Fruit fly (Drosophila melanogaster) whole organism, embryonic: ENCODE data around the gene CG5968.

Experiments used
- CG10209 ChIP-seq: fragments of 200-800 bp; sonication (Bioruptor generic); optimal IDR thresholded peaks from 3 replicates; lab custom pipeline; 2017; ENCODE audit warnings: missing biosample characterization, mild to moderate bottlenecking, missing genetic modification characterization, missing genetic modification reagents
- CG10979 ChIP-seq: fragments of 200-800 bp; sonication (Bioruptor generic); optimal IDR thresholded peaks from 2 replicates; lab custom pipeline; 2018; ENCODE audit warnings: missing biosample characterization, mild to moderate bottlenecking, missing genetic modification characterization, moderate library complexity
- CG11247 ChIP-seq: fragments of 200-800 bp; sonication (Bioruptor generic); IDR thresholded peaks from 2 replicates; pipeline ENCODE4 v1.3.6; 2022; ENCODE audit warnings: missing biosample characterization, missing genetic modification characterization
- CG12942 ChIP-seq: fragments of 200-800 bp; sonication (Bioruptor generic); optimal IDR thresholded peaks from 3 replicates; lab custom pipeline; 2016; ENCODE audit warnings: missing biosample characterization, missing genetic modification characterization
- CG13287 ChIP-seq: fragments of 200-800 bp; sonication (Bioruptor generic); IDR thresholded peaks from 2 replicates; pipeline ENCODE4 v1.3.6; 2022; ENCODE audit warnings: missing biosample characterization, missing genetic modification characterization; ENCODE audit not compliant: partially characterized antibody
- CG13296 ChIP-seq: fragments of 200-800 bp; sonication (Bioruptor generic); optimal IDR thresholded peaks from 3 replicates; lab custom pipeline; 2018; ENCODE audit warnings: missing biosample characterization, mild to moderate bottlenecking, missing genetic modification characterization
- CG13624 ChIP-seq: fragments of 200-800 bp; sonication (Bioruptor generic); optimal IDR thresholded peaks from 2 replicates; lab custom pipeline; 2016; ENCODE audit warnings: missing biosample characterization, missing genetic modification characterization
- CG14860 ChIP-seq: fragments of 200-800 bp; sonication (Bioruptor generic); IDR thresholded peaks from 3 replicates; pipeline ENCODE4 v1.3.6; 2022; ENCODE audit warnings: missing biosample characterization, missing genetic modification characterization; ENCODE audit not compliant: partially characterized antibody
- CG1529 ChIP-seq: fragments of 200-800 bp; sonication (Bioruptor generic); optimal IDR thresholded peaks from 3 replicates; lab custom pipeline; 2018; ENCODE audit warnings: missing biosample characterization, missing genetic modification characterization
- CG16779 ChIP-seq: fragments of 200-800 bp; sonication (Bioruptor generic); IDR thresholded peaks from 2 replicates; pipeline ENCODE4 v1.3.6; 2022; ENCODE audit warnings: missing biosample characterization, missing genetic modification characterization
- CG17186 ChIP-seq: fragments of 200-800 bp; sonication (Bioruptor generic); optimal IDR thresholded peaks from 3 replicates; lab custom pipeline; 2017; ENCODE audit warnings: missing biosample characterization, missing genetic modification reagents, missing genetic modification characterization
- CG17385 ChIP-seq: fragments of 200-800 bp; sonication (Bioruptor generic); optimal IDR thresholded peaks from 3 replicates; lab custom pipeline; 2018; ENCODE audit warnings: missing biosample characterization, mild to moderate bottlenecking, missing genetic modification characterization
- CG2712 ChIP-seq: fragments of 200-800 bp; optimal IDR thresholded peaks from 3 replicates; lab custom pipeline; 2019; ENCODE audit warnings: missing biosample characterization, mild to moderate bottlenecking, missing genetic modification characterization, moderate library complexity
- CG30431 ChIP-seq: fragments of 200-800 bp; sonication (Bioruptor generic); optimal IDR thresholded peaks from 2 replicates; lab custom pipeline; 2017; ENCODE audit warnings: missing biosample characterization, missing genetic modification characterization
- CG4328 ChIP-seq: fragments of 200-800 bp; sonication (Bioruptor generic); optimal IDR thresholded peaks from 3 replicates; lab custom pipeline; 2017; ENCODE audit warnings: missing biosample characterization, missing genetic modification reagents, missing genetic modification characterization
- CG4854 ChIP-seq: fragments of 200-800 bp; sonication (Bioruptor generic); optimal IDR thresholded peaks from 2 replicates; lab custom pipeline; 2016; ENCODE audit warnings: missing biosample characterization, missing genetic modification characterization, inconsistent platforms
- CG5180 ChIP-seq: fragments of 200-800 bp; sonication (Bioruptor generic); optimal IDR thresholded peaks from 3 replicates; lab custom pipeline; 2017; ENCODE audit warnings: missing biosample characterization, missing genetic modification characterization, mild to moderate bottlenecking, moderate library complexity, missing genetic modification reagents
- CG6654 ChIP-seq: fragments of 200-800 bp; sonication (Bioruptor generic); optimal IDR thresholded peaks from 2 replicates; lab custom pipeline; 2017; ENCODE audit warnings: missing biosample characterization, mild to moderate bottlenecking, missing genetic modification characterization
- CG6791 ChIP-seq: fragments of 200-800 bp; sonication (Bioruptor generic); IDR thresholded peaks from 3 replicates; pipeline ENCODE4 v1.3.6; 2022; ENCODE audit warnings: missing biosample characterization, missing genetic modification characterization; ENCODE audit not compliant: partially characterized antibody
- CG8478 ChIP-seq: fragments of >200 bp; optimal IDR thresholded peaks from 2 replicates; lab custom pipeline; 2018
- Dip3 ChIP-seq: fragments of 200-800 bp; sonication (Bioruptor generic); optimal IDR thresholded peaks from 3 replicates; lab custom pipeline; 2016; ENCODE audit warnings: missing biosample characterization, missing genetic modification characterization
- Doc3 ChIP-seq: fragments of 200-800 bp; sonication (Bioruptor generic); IDR thresholded peaks from 3 replicates; pipeline ENCODE4 v1.3.6; 2022; ENCODE audit warnings: missing biosample characterization, missing genetic modification characterization; ENCODE audit not compliant: partially characterized antibody
- Drgx ChIP-seq: fragments of 200-800 bp; sonication (Bioruptor generic); IDR thresholded peaks from 2 replicates; pipeline ENCODE4 v1.3.6; 2022; ENCODE audit warnings: missing biosample characterization, missing genetic modification characterization
- Ets65A ChIP-seq: fragments of 200-800 bp; sonication (Bioruptor generic); peaks from one replicate; lab custom pipeline; 2016; ENCODE audit warnings: missing biosample characterization, missing genetic modification characterization
- Ets97D ChIP-seq: fragments of 200-800 bp; sonication (Bioruptor generic); optimal IDR thresholded peaks from 3 replicates; lab custom pipeline; 2016; ENCODE audit warnings: missing biosample characterization, missing genetic modification characterization
- GATAe ChIP-seq: fragments of 200-800 bp; sonication (Bioruptor generic); conservative IDR thresholded peaks from 2 replicates; pipeline ENCODE4 v1.3.6; 2022; ENCODE audit warnings: missing biosample characterization, missing genetic modification characterization
- Hey ChIP-seq: fragments of 200-800 bp; sonication (Bioruptor generic); optimal IDR thresholded peaks from 3 replicates; lab custom pipeline; 2018; ENCODE audit warnings: missing biosample characterization, mild to moderate bottlenecking, missing genetic modification characterization
- Mes4 ChIP-seq: fragments of 200-800 bp; sonication (Bioruptor generic); optimal IDR thresholded peaks from 2 replicates; lab custom pipeline; 2016; ENCODE audit warnings: missing biosample characterization, missing genetic modification characterization
- Nf-YA ChIP-seq: fragments of 200-800 bp; sonication (Bioruptor generic); IDR thresholded peaks from 2 replicates; pipeline ENCODE4 v1.3.6; 2022; ENCODE audit warnings: missing biosample characterization, missing genetic modification characterization
- NfI ChIP-seq: fragments of 200-800 bp; sonication (Bioruptor generic); optimal IDR thresholded peaks from 3 replicates; lab custom pipeline; 2018; ENCODE audit warnings: missing biosample characterization, mild to moderate bottlenecking, missing genetic modification characterization, moderate library complexity
- Scr ChIP-seq: fragments of 200-800 bp; sonication (Bioruptor generic); IDR thresholded peaks from 2 replicates; pipeline ENCODE4 v1.3.6; 2022; ENCODE audit warnings: missing biosample characterization, missing genetic modification characterization; ENCODE audit not compliant: partially characterized antibody
- Taf1 ChIP-seq: fragments of 200-800 bp; sonication (Bioruptor generic); IDR thresholded peaks from 2 replicates; pipeline ENCODE4 v1.3.6; 2022; ENCODE audit warnings: missing biosample characterization, missing genetic modification characterization
- bbx ChIP-seq: fragments of 200-800 bp; sonication (Bioruptor generic); IDR thresholded peaks from 2 replicates; pipeline ENCODE4 v1.3.6; 2022; ENCODE audit warnings: missing biosample characterization, missing genetic modification characterization; ENCODE audit not compliant: partially characterized antibody
- cwo ChIP-seq: fragments of 200-800 bp; sonication (Bioruptor generic); optimal IDR thresholded peaks from 3 replicates; lab custom pipeline; 2017; ENCODE audit warnings: missing biosample characterization, missing genetic modification characterization, mild to moderate bottlenecking, moderate library complexity, missing genetic modification reagents
- dimm ChIP-seq: fragments of 200-800 bp; sonication (Bioruptor generic); IDR thresholded peaks from 2 replicates; pipeline ENCODE4 v1.3.6; 2022; ENCODE audit warnings: missing biosample characterization, missing genetic modification characterization
- fd96Cb ChIP-seq: fragments of 200-800 bp; sonication (Bioruptor generic); optimal IDR thresholded peaks from 2 replicates; lab custom pipeline; 2018; ENCODE audit warnings: missing biosample characterization, mild to moderate bottlenecking, missing genetic modification characterization, moderate library complexity
- grn ChIP-seq: fragments of 200-800 bp; sonication (Bioruptor generic); optimal IDR thresholded peaks from 3 replicates; lab custom pipeline; 2017; ENCODE audit warnings: missing biosample characterization, missing genetic modification characterization
- hkb ChIP-seq, 2 experiments: fragments of 200-800 bp in 1 of 2; fragments of >200 bp in 1 of 2; sonication (Bioruptor generic) in 1 of 2; IDR thresholded peaks in 1 of 2; optimal IDR thresholded peaks in 1 of 2; 2 replicates each; pipeline versions ENCODE4 v1.3.6 to Lab custom; 2017 to 2022; ENCODE audit warnings: missing biosample characterization in 1 of 2, missing genetic modification characterization in 1 of 2
- hth ChIP-seq: fragments of >200 bp; optimal IDR thresholded peaks from 2 replicates; lab custom pipeline; 2017; ENCODE audit warnings: inconsistent platforms
- lbe ChIP-seq: fragments of 200-800 bp; sonication (Bioruptor generic); optimal IDR thresholded peaks from 2 replicates; lab custom pipeline; 2016; ENCODE audit warnings: missing biosample characterization, mild to moderate bottlenecking, missing genetic modification characterization
- lmd ChIP-seq: fragments of 200-800 bp; sonication (Bioruptor generic); IDR thresholded peaks from 2 replicates; pipeline ENCODE4 v1.3.6; 2022; ENCODE audit warnings: missing biosample characterization, missing genetic modification characterization
- nom ChIP-seq: fragments of 200-800 bp; sonication (Bioruptor generic); optimal IDR thresholded peaks from 2 replicates; lab custom pipeline; 2017; ENCODE audit warnings: missing biosample characterization, missing genetic modification characterization, mild to moderate bottlenecking, moderate library complexity, missing genetic modification reagents
- pho ChIP-seq: fragments of 200-800 bp; sonication (Bioruptor generic); optimal IDR thresholded peaks from 2 replicates; lab custom pipeline; 2016; ENCODE audit warnings: missing biosample characterization, missing genetic modification characterization
- so ChIP-seq: fragments of 200-800 bp; sonication (Bioruptor generic); IDR thresholded peaks from 3 replicates; pipeline ENCODE4 v1.3.6; 2022; ENCODE audit warnings: missing biosample characterization, missing genetic modification characterization
- tio ChIP-seq: fragments of 200-800 bp; sonication (Bioruptor generic); optimal IDR thresholded peaks from 2 replicates; lab custom pipeline; 2017; ENCODE audit warnings: missing biosample characterization, missing genetic modification characterization, inconsistent platforms
- tna ChIP-seq: fragments of 200-800 bp; sonication (Bioruptor generic); IDR thresholded peaks from 2 replicates; pipeline ENCODE4 v1.3.6; 2022; ENCODE audit warnings: missing biosample characterization, missing genetic modification characterization; ENCODE audit not compliant: partially characterized antibody
- vnd ChIP-seq: fragments of 200-800 bp; sonication (Bioruptor generic); IDR thresholded peaks from 3 replicates; pipeline ENCODE4 v1.3.6; 2022; ENCODE audit warnings: missing biosample characterization, missing genetic modification characterization; ENCODE audit not compliant: partially characterized antibody
- wek ChIP-seq: fragments of 200-800 bp; sonication (Bioruptor generic); optimal IDR thresholded peaks from 3 replicates; lab custom pipeline; 2018; ENCODE audit warnings: missing biosample characterization, mild to moderate bottlenecking, missing genetic modification characterization, moderate library complexity

Gene CG5968

dm6 chr2L:16532702-16533385 is 16.9 kb downstream of the CG5968 start, which contains the start of gene CG5953 (continued):
- TF ChIP-seq lmd (peak; percentile 98), CG16779 (GFP tag; lab: Robert Waterston, UW) (peak; percentile 90), Ets97D (GFP tag; lab: Kevin White, UChicago) (peak; percentile 70), Drgx (GFP tag; lab: Robert Waterston, UW) (peak; percentile 98), Nf-YA (GFP tag; lab: Robert Waterston, UW) (peak; percentile 92), CG14860 (GFP tag; lab: Robert Waterston, UW) (no peak), CG10209 (GFP tag; lab: Kevin White, UChicago) (peak; percentile 96), CG2712 (tag; lab: Kevin White, UChicago) (peak; percentile 97), hkb (optimal IDR thresholded peaks at IDR 0.05; lab: Kevin White, UChicago) (no peak), hkb (GFP tag; IDR thresholded peaks at IDR 0.05; lab: Robert Waterston, UW) (peak; percentile 97), CG6654 (GFP tag; lab: Kevin White, UChicago) (peak; percentile 88), Scr (GFP tag; lab: Robert Waterston, UW) (peak; percentile 26; the same call in 1 of the 2 replicates), pho (GFP tag; lab: Kevin White, UChicago) (peak; percentile 95), hth (lab: Kevin White, UChicago) (no peak), CG17186 (GFP tag; lab: Kevin White, UChicago) (peak; percentile 83), wek (GFP tag; lab: Kevin White, UChicago) (peak; percentile 52), GATAe (GFP tag; lab: Robert Waterston, UW) (peak; percentile 88), CG10979 (tag; lab: Kevin White, UChicago) (peak; percentile 98), cwo (GFP tag; lab: Kevin White, UChicago) (peak; percentile 96), fd96Cb (tag; lab: Kevin White, UChicago) (peak; percentile 97), Mes4 (peak; percentile 89), tna (GFP tag; lab: Robert Waterston, UW) (peak; percentile 57; the same call in 1 of the 2 replicates), CG4328 (GFP tag; lab: Kevin White, UChicago) (peak; percentile 95), CG8478 (no peak), Dip3 (GFP tag; lab: Kevin White, UChicago) (peak; percentile 93), Taf1 (GFP tag; lab: Robert Waterston, UW) (peak; percentile 91), CG11247 (GFP tag; lab: Robert Waterston, UW) (peak; percentile 94), so (GFP tag; lab: Robert Waterston, UW) (peak; percentile 96), Ets65A (GFP tag; lab: Kevin White, UChicago) (peak; percentile 98), nom (GFP tag; lab: Kevin White, UChicago) (peak; percentile 94), lbe (GFP tag; lab: Kevin White, UChicago) (peak; percentile 91), CG30431 (peak; percentile 94), Doc3 (GFP tag; lab: Robert Waterston, UW) (no peak), bbx (GFP tag; lab: Robert Waterston, UW) (peak; percentile 69; the same call in 1 of the 2 replicates), CG4854 (peak; percentile 87), CG13296 (GFP tag; lab: Kevin White, UChicago) (peak; percentile 95), CG6791 (GFP tag; lab: Robert Waterston, UW) (no peak; the same call in 2 of the 3 replicates), grn (GFP tag; lab: Kevin White, UChicago) (peak; percentile 73), tio (GFP tag; lab: Kevin White, UChicago) (peak; percentile 91), CG17385 (GFP tag; lab: Kevin White, UChicago) (peak; percentile 95), CG13624 (GFP tag; lab: Kevin White, UChicago) (peak; percentile 94), NfI (GFP tag; lab: Kevin White, UChicago) (peak; percentile 97), CG12942 (GFP tag; lab: Kevin White, UChicago) (peak; percentile 90), vnd (no peak), CG13287 (GFP tag; lab: Robert Waterston, UW) (peak; percentile 35; the same call in 1 of the 2 replicates), Hey (tag; lab: Kevin White, UChicago) (peak; percentile 55), dimm (GFP tag; lab: Robert Waterston, UW) (peak; percentile 89), CG5180 (GFP tag; lab: Kevin White, UChicago) (peak; percentile 86), CG1529 (GFP tag; lab: Kevin White, UChicago) (peak; percentile 95)
